Fruit fly (Drosophila melanogaster) whole organism, embryonic: ENCODE measurements around the gene Pss.
A peak's percentile ranks its signal among the peaks of the same experiment; 100 is the strongest.

Experiments used
- Bdp1 ChIP-seq: fragments of 200-800 bp; sonication (Bioruptor generic); optimal IDR thresholded peaks from 3 replicates; lab custom pipeline; 2016; ENCODE audit warnings: missing biosample characterization, missing genetic modification characterization
- C15 ChIP-seq: fragments of 200-800 bp; sonication (Bioruptor generic); IDR thresholded peaks from 3 replicates; pipeline ENCODE4 v1.3.6; 2022; ENCODE audit warnings: missing biosample characterization, missing genetic modification characterization
- CG10543 ChIP-seq: fragments of 200-800 bp; sonication (Bioruptor generic); optimal IDR thresholded peaks from 3 replicates; lab custom pipeline; 2017; ENCODE audit warnings: missing biosample characterization, mild to moderate bottlenecking, missing genetic modification characterization, moderate library complexity
- CG12391 ChIP-seq: fragments of 200-800 bp; sonication (Bioruptor generic); optimal IDR thresholded peaks from 3 replicates; lab custom pipeline; 2018; ENCODE audit warnings: missing biosample characterization, mild to moderate bottlenecking, missing genetic modification characterization, moderate library complexity
- CG16813 ChIP-seq: fragments of 200-800 bp; sonication (Bioruptor generic); IDR thresholded peaks from 3 replicates; pipeline ENCODE4 v1.3.6; 2022; ENCODE audit warnings: missing biosample characterization, missing genetic modification characterization; ENCODE audit not compliant: partially characterized antibody
- CG16863 ChIP-seq: fragments of 200-800 bp; sonication (Bioruptor generic); optimal IDR thresholded peaks from 3 replicates; lab custom pipeline; 2016; ENCODE audit warnings: missing biosample characterization, missing genetic modification characterization
- CG17328 ChIP-seq: fragments of 200-800 bp; sonication (Bioruptor generic); IDR thresholded peaks from 2 replicates; pipeline ENCODE4 v1.3.6; 2022; ENCODE audit warnings: missing biosample characterization, missing genetic modification characterization
- CG18011 ChIP-seq: fragments of 200-800 bp; sonication (Bioruptor generic); optimal IDR thresholded peaks from 2 replicates; lab custom pipeline; 2017; ENCODE audit warnings: missing biosample characterization, missing genetic modification characterization, mild to moderate bottlenecking, moderate library complexity, missing genotype
- CG2116 ChIP-seq: fragments of 200-800 bp; sonication (Bioruptor generic); optimal IDR thresholded peaks from 3 replicates; lab custom pipeline; 2018; ENCODE audit warnings: missing biosample characterization, mild to moderate bottlenecking, missing genetic modification characterization
- CG3065 ChIP-seq: fragments of 200-800 bp; sonication (Bioruptor generic); optimal IDR thresholded peaks from 2 replicates; lab custom pipeline; 2016; ENCODE audit warnings: missing biosample characterization, missing genetic modification characterization
- CG34224 ChIP-seq: fragments of 200-800 bp; sonication (Bioruptor generic); IDR thresholded peaks from 3 replicates; pipeline ENCODE4 v1.3.6; 2022; ENCODE audit warnings: missing biosample characterization, missing genetic modification characterization; ENCODE audit not compliant: partially characterized antibody
- CG34376 ChIP-seq: fragments of 200-800 bp; sonication (Bioruptor generic); optimal IDR thresholded peaks from 2 replicates; lab custom pipeline; 2018; ENCODE audit warnings: missing biosample characterization, mild to moderate bottlenecking, missing genetic modification characterization
- CG43689 ChIP-seq: fragments of 200-800 bp; sonication (Bioruptor generic); IDR thresholded peaks from 2 replicates; pipeline ENCODE4 v1.3.6; 2022; ENCODE audit warnings: missing biosample characterization, missing genetic modification characterization
- CG4404 ChIP-seq: fragments of 200-800 bp; sonication (Bioruptor generic); IDR thresholded peaks from 2 replicates; pipeline ENCODE4 v1.3.6; 2022; ENCODE audit warnings: missing biosample characterization, missing genetic modification characterization
- CG4707 ChIP-seq: fragments of 200-800 bp; sonication (Bioruptor generic); optimal IDR thresholded peaks from 2 replicates; lab custom pipeline; 2018; ENCODE audit warnings: missing biosample characterization, mild to moderate bottlenecking, missing genetic modification characterization, moderate library complexity
- CG6791 ChIP-seq: fragments of 200-800 bp; sonication (Bioruptor generic); IDR thresholded peaks from 3 replicates; pipeline ENCODE4 v1.3.6; 2022; ENCODE audit warnings: missing biosample characterization, missing genetic modification characterization; ENCODE audit not compliant: partially characterized antibody
- CG6854 ChIP-seq: fragments of 200-800 bp; sonication (Bioruptor generic); optimal IDR thresholded peaks from 3 replicates; lab custom pipeline; 2017; ENCODE audit warnings: missing biosample characterization, mild to moderate bottlenecking, missing genetic modification characterization
- CG8290 ChIP-seq, 3 experiments: fragments of 200-800 bp; sonication (Bioruptor generic); optimal IDR thresholded peaks; 2 replicates each; lab custom pipeline; 2016 to 2019; ENCODE audit warnings: missing biosample characterization in 3 of 3, missing genetic modification characterization in 3 of 3, mild to moderate bottlenecking in 2 of 3, moderate library complexity in 1 of 3
- Dp ChIP-seq: fragments of 200-800 bp; sonication (Bioruptor generic); optimal IDR thresholded peaks from 2 replicates; lab custom pipeline; 2018; ENCODE audit warnings: missing biosample characterization, mild to moderate bottlenecking, missing genetic modification characterization, moderate library complexity
- Hmr ChIP-seq: fragments of 200-800 bp; sonication (Bioruptor generic); optimal IDR thresholded peaks from 3 replicates; lab custom pipeline; 2017; ENCODE audit warnings: mild to moderate bottlenecking, missing biosample characterization, missing genetic modification reagents, missing genetic modification characterization
- Hmx ChIP-seq: fragments of 200-800 bp; sonication (Bioruptor generic); optimal IDR thresholded peaks from 2 replicates; lab custom pipeline; 2016; ENCODE audit warnings: missing biosample characterization, missing genetic modification characterization
- Jarid2 ChIP-seq: fragments of 200-800 bp; sonication (Bioruptor generic); optimal IDR thresholded peaks from 3 replicates; lab custom pipeline; 2017; ENCODE audit warnings: mild to moderate bottlenecking, missing biosample characterization, missing genetic modification reagents, missing genetic modification characterization
- Opbp ChIP-seq: fragments of 200-800 bp; sonication (Bioruptor generic); IDR thresholded peaks from 3 replicates; pipeline ENCODE4 v1.3.6; 2022; ENCODE audit warnings: missing biosample characterization, missing genetic modification characterization; ENCODE audit not compliant: partially characterized antibody
- Pdp1 ChIP-seq, 2 experiments: fragments of 200-800 bp; sonication (Bioruptor generic); optimal IDR thresholded peaks; 3 replicates each; lab custom pipeline; 2016; ENCODE audit warnings: missing biosample characterization in 2 of 2, missing genetic modification characterization in 2 of 2, mild to moderate bottlenecking in 1 of 2, moderate library complexity in 1 of 2
- Poxn ChIP-seq: fragments of 200-800 bp; sonication (Bioruptor generic); IDR thresholded peaks from 2 replicates; pipeline ENCODE4 v1.3.6; 2022; ENCODE audit warnings: missing biosample characterization, missing genetic modification characterization
- abd-A ChIP-seq: fragments of 200-800 bp; sonication (Bioruptor generic); optimal IDR thresholded peaks from 3 replicates; lab custom pipeline; 2019; ENCODE audit warnings: missing biosample characterization, mild to moderate bottlenecking, missing genetic modification characterization, moderate library complexity
- dmrt99B ChIP-seq: fragments of 200-800 bp; sonication (Bioruptor generic); optimal IDR thresholded peaks from 2 replicates; lab custom pipeline; 2018; ENCODE audit warnings: missing biosample characterization, mild to moderate bottlenecking, missing genetic modification characterization, moderate library complexity
- eve ChIP-seq, 2 experiments: fragments of >200 bp; optimal IDR thresholded peaks; 2 replicates each; lab custom pipeline; 2017; ENCODE audit warnings: missing biosample characterization in 2 of 2, missing genetic modification characterization in 2 of 2
- exex ChIP-seq: fragments of 200-800 bp; sonication (Bioruptor generic); optimal IDR thresholded peaks from 4 replicates; lab custom pipeline; 2018; ENCODE audit warnings: missing biosample characterization, mild to moderate bottlenecking, missing genetic modification characterization, moderate library complexity
- her ChIP-seq: fragments of 200-800 bp; sonication (Bioruptor generic); optimal IDR thresholded peaks from 2 replicates; lab custom pipeline; 2016; ENCODE audit warnings: missing biosample characterization, missing genetic modification characterization
- kni ChIP-seq: fragments of 200-800 bp; sonication (Bioruptor generic); optimal IDR thresholded peaks from 3 replicates; lab custom pipeline; 2017; ENCODE audit warnings: mild to moderate bottlenecking, missing biosample characterization, missing genetic modification reagents, missing genetic modification characterization
- mirr ChIP-seq: fragments of 200-800 bp; sonication (Bioruptor generic); optimal IDR thresholded peaks from 3 replicates; lab custom pipeline; 2018; ENCODE audit warnings: missing biosample characterization, mild to moderate bottlenecking, missing genetic modification characterization
- oc ChIP-seq: fragments of 200-800 bp; sonication (Bioruptor generic); optimal IDR thresholded peaks from 2 replicates; lab custom pipeline; 2018; ENCODE audit warnings: missing biosample characterization, mild to moderate bottlenecking, missing genetic modification characterization, moderate library complexity
- odd ChIP-seq: fragments of 200-800 bp; sonication (Bioruptor generic); optimal IDR thresholded peaks from 2 replicates; lab custom pipeline; 2017; ENCODE audit warnings: missing biosample characterization, mild to moderate bottlenecking, missing genetic modification characterization
- onecut ChIP-seq: fragments of 200-800 bp; sonication (Bioruptor generic); IDR thresholded peaks from 2 replicates; pipeline ENCODE4 v1.3.6; 2022; ENCODE audit warnings: missing biosample characterization, missing genetic modification characterization
- p53 ChIP-seq: fragments of 200-800 bp; sonication (Bioruptor generic); optimal IDR thresholded peaks from 2 replicates; lab custom pipeline; 2016; ENCODE audit warnings: missing biosample characterization, missing genetic modification characterization
- pan ChIP-seq, 4 experiments: fragments of >200 bp in 3 of 4; fragments of 200-800 bp in 1 of 4; sonication (Bioruptor generic) in 1 of 4; optimal IDR thresholded peaks in 3 of 4; IDR thresholded peaks in 1 of 4; 2 replicates each; pipeline versions ENCODE4 v1.3.6 to Lab custom; 2017 to 2022; ENCODE audit warnings: missing biosample characterization in 2 of 4, missing genetic modification characterization in 2 of 4, mixed read lengths in 1 of 4
- pfk ChIP-seq: fragments of 200-800 bp; sonication (Bioruptor generic); optimal IDR thresholded peaks from 2 replicates; lab custom pipeline; 2018; ENCODE audit warnings: missing biosample characterization, mild to moderate bottlenecking, missing genetic modification characterization, moderate library complexity
- rib ChIP-seq: fragments of 200-800 bp; sonication (Bioruptor generic); IDR thresholded peaks from 2 replicates; pipeline ENCODE4 v1.3.6; 2022; ENCODE audit warnings: missing biosample characterization, missing genetic modification characterization
- sd ChIP-seq: fragments of 200-800 bp; sonication (Bioruptor generic); optimal IDR thresholded peaks from 3 replicates; lab custom pipeline; 2018; ENCODE audit warnings: missing biosample characterization, mild to moderate bottlenecking, missing genetic modification characterization, moderate library complexity
- sens ChIP-seq: fragments of 200-800 bp; sonication (Bioruptor generic); peaks from one replicate; lab custom pipeline; 2016; ENCODE audit warnings: missing biosample characterization, missing genetic modification characterization
- stwl ChIP-seq: fragments of 200-800 bp; sonication (Bioruptor generic); optimal IDR thresholded peaks from 3 replicates; lab custom pipeline; 2018; ENCODE audit warnings: missing biosample characterization, mild to moderate bottlenecking, missing genetic modification characterization, moderate library complexity
- zfh1 ChIP-seq: fragments of 200-800 bp; sonication (Bioruptor generic); IDR thresholded peaks from 3 replicates; pipeline ENCODE4 v1.3.6; 2022; ENCODE audit warnings: missing biosample characterization, missing genetic modification characterization

The Pss gene

dm6 chr3L:20530347-20531177, 4.6 kb upstream of the Pss start (continued):
- TF ChIP-seq CG2116 (peak; percentile 16), CG8290 (GFP tag; optimal IDR thresholded peaks at IDR 0.05; lab: Kevin White, UChicago) (peak; percentile 27), CG8290 (tag; optimal IDR thresholded peaks at IDR 0.05; lab: Kevin White, UChicago) (peak; percentile 41 to 46), zfh1 (GFP tag; lab: Robert Waterston, UW) (no peak), Poxn (GFP tag; lab: Robert Waterston, UW) (no peak), Hmr (GFP tag; lab: Kevin White, UChicago) (peak; percentile 14), CG34224 (no peak), CG10543 (GFP tag; lab: Kevin White, UChicago) (no peak), CG6791 (0 out of 3 replicates have a peak, but pooled peaks have one; percentile 9), Pdp1 (GFP tag; optimal IDR thresholded peaks at IDR 0.05; lab: Kevin White, UChicago) (peak in 1 of 2 experiments; percentile 18), C15 (GFP tag; lab: Robert Waterston, UW) (0 out of 3 replicates have a peak, but pooled peaks have one; percentile 22), mirr (GFP tag; lab: Kevin White, UChicago) (peak; percentile 8), CG43689 (GFP tag; lab: Robert Waterston, UW) (no peak), stwl (peak; percentile 53), Jarid2 (GFP tag; lab: Kevin White, UChicago) (no peak), CG6854 (GFP tag; lab: Kevin White, UChicago) (no peak), CG3065 (GFP tag; lab: Kevin White, UChicago) (no peak)

dm6 chr3L:20529918-20530317, 3.9 kb upstream of the Pss start:
- TF ChIP-seq her (GFP tag; lab: Kevin White, UChicago) (no peak), exex (peak; percentile 52), eve (GFP tag; optimal IDR thresholded peaks at IDR 0.05; lab: Kevin White, UChicago) (peak in 1 of 2 experiments; percentile 2), sens (peak; percentile 10), rib (GFP tag; lab: Robert Waterston, UW) (no peak), sd (tag; lab: Kevin White, UChicago) (peak; percentile 50)
- TF ChIP-seq, all 482 proteins: peak for 4

DNA sequence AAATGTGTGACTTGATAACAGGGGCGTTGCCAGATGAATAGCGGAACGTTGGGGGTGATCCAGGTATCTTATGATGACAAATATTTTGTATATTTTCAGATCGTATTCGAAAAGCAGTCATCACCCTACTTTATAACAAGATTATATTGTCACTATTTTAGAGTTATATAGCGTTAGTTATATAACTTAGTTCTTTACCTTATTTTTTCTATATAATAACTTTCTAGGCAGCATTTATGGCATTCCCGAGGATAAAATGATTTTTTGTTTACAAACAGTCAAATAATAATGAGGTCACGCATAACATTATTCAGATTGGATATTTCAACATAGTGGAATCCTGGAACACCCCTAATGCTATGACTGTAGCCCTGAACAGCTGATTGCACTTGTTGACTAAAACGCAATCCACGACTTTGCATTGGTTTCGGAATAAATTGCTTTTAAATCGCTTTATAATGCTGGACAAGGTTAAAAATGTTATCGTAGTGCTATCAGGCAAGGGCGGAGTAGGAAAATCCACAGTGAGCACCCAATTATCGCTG, 294 bp upstream of the Pss start, which contains the start of gene Nubp2:
Gene Nubp2 (plus strand): TSS at position 381 of the 545 bp plus-strand sequence.
- TF ChIP-seq dmrt99B (tag; lab: Kevin White, UChicago): peak; percentile 93
- TF ChIP-seq Dp (GFP tag; lab: Kevin White, UChicago): peak; percentile 33
- TF ChIP-seq abd-A: no peak
- peak; percentile 84 for TF ChIP-seq CG18011 (GFP tag; lab: Kevin White, UChicago)
- peak; percentile 91 for TF ChIP-seq CG16863
- peak; percentile 96 for TF ChIP-seq CG4404 (GFP tag; lab: Robert Waterston, UW)
- peak; percentile 88 for TF ChIP-seq Bdp1 (GFP tag; lab: Kevin White, UChicago)
- TF ChIP-seq CG12391: peak; percentile 98
- no peak for TF ChIP-seq pan (optimal IDR thresholded peaks at IDR 0.05; lab: Kevin White, UChicago)
- peak in 1 of 2 experiments; percentile 90 for TF ChIP-seq pan (GFP tag; optimal IDR thresholded peaks at IDR 0.05 in 1 of 2, IDR thresholded peaks at IDR 0.05 in 1 of 2)
- TF ChIP-seq CG6791: no peak
- peak; percentile 90 for TF ChIP-seq odd (GFP tag; lab: Kevin White, UChicago)
- peak; percentile 39 for TF ChIP-seq pfk (GFP tag; lab: Kevin White, UChicago)
- no peak; the same call in 2 of the 3 replicates for TF ChIP-seq CG16813 (GFP tag; lab: Robert Waterston, UW)
- peak; percentile 95 for TF ChIP-seq CG34376
- peak; percentile 77 for TF ChIP-seq p53 (GFP tag; lab: Kevin White, UChicago)
- TF ChIP-seq oc (tag; lab: Kevin White, UChicago): peak; percentile 86
- TF ChIP-seq CG17328 (GFP tag; lab: Robert Waterston, UW): peak; percentile 81
- TF ChIP-seq eve (GFP tag; optimal IDR thresholded peaks at IDR 0.05; lab: Kevin White, UChicago): peak; percentile 79 to 97
- TF ChIP-seq kni (GFP tag; lab: Kevin White, UChicago): peak; percentile 93
- TF ChIP-seq Hmx (GFP tag; lab: Kevin White, UChicago): peak; percentile 91
- peak; percentile 65 for TF ChIP-seq CG4707 (GFP tag; lab: Kevin White, UChicago)
- peak; percentile 78 for TF ChIP-seq onecut
- no peak for TF ChIP-seq Opbp (GFP tag; lab: Robert Waterston, UW)
